Worm (Caenorhabditis elegans): ENCODE results near the gene C50C3.12.

ce11 chrIII:8136517-8137099 lies 39.8 kb upstream of the C50C3.12 start:
- TF ChIP-seq ama-1 (optimal IDR thresholded peaks at IDR 0.05) (peak; percentile 46), scrt-1 (GFP tag; IDR thresholded peaks at IDR 0.05) (no peak), ceh-13 (GFP tag; optimal IDR thresholded peaks at IDR 0.05) (no peak), ets-7 (tag; optimal IDR thresholded peaks at IDR 0.05) (no peak), tbx-11 (GFP tag; IDR thresholded peaks at IDR 0.05) (no peak), hmg-4 (GFP tag; optimal IDR thresholded peaks at IDR 0.05) (no peak), tbx-37 (GFP tag; conservative IDR thresholded peaks at IDR 0.05) (no peak), flt-1 (GFP tag; IDR thresholded peaks at IDR 0.05) (no peak), B0310.2 (tag; optimal IDR thresholded peaks at IDR 0.05) (no peak), F13C5.2 (tag; optimal IDR thresholded peaks at IDR 0.05) (no peak), pes-1 (GFP tag; IDR thresholded peaks at IDR 0.05) (no peak)
